Worm (Caenorhabditis elegans) whole organism, midembryonic: ENCODE measurements around the gene nhr-37.

Experiments used
- T22C8.4 ChIP-seq: fragments of 200-800 bp; sonication (Bioruptor generic); IDR thresholded peaks from 2 replicates; pipeline ENCODE4 v1.3.6; 2022; ENCODE audit warnings: missing genetic modification characterization, missing compliant biosample characterization
- cog-1 ChIP-seq: sonication (generic microtip); optimal IDR thresholded peaks from 2 replicates; lab custom pipeline; 2016; ENCODE audit warnings: missing genetic modification characterization, missing compliant biosample characterization
- flt-1 ChIP-seq: fragments of 200-800 bp; sonication (Bioruptor generic); IDR thresholded peaks from 2 replicates; pipeline ENCODE4 v1.3.6; 2022; ENCODE audit warnings: missing genetic modification characterization, missing compliant biosample characterization
- klf-2 ChIP-seq: fragments of 200-800 bp; sonication (Bioruptor generic); conservative IDR thresholded peaks from 2 replicates; pipeline ENCODE4 v1.3.6; 2022; ENCODE audit warnings: missing genetic modification reagents, missing genetic modification characterization, missing compliant biosample characterization
- tab-1 ChIP-seq: fragments of 200-800 bp; sonication (Bioruptor generic); IDR thresholded peaks from 2 replicates; pipeline ENCODE4 v1.3.6; 2022; ENCODE audit warnings: missing genetic modification characterization, missing compliant biosample characterization
- ztf-23 ChIP-seq: fragments of 200-800 bp; sonication (Bioruptor generic); IDR thresholded peaks from 2 replicates; pipeline ENCODE4 v1.3.6; 2022; ENCODE audit warnings: missing genetic modification reagents, missing genetic modification characterization, missing compliant biosample characterization

DNA sequence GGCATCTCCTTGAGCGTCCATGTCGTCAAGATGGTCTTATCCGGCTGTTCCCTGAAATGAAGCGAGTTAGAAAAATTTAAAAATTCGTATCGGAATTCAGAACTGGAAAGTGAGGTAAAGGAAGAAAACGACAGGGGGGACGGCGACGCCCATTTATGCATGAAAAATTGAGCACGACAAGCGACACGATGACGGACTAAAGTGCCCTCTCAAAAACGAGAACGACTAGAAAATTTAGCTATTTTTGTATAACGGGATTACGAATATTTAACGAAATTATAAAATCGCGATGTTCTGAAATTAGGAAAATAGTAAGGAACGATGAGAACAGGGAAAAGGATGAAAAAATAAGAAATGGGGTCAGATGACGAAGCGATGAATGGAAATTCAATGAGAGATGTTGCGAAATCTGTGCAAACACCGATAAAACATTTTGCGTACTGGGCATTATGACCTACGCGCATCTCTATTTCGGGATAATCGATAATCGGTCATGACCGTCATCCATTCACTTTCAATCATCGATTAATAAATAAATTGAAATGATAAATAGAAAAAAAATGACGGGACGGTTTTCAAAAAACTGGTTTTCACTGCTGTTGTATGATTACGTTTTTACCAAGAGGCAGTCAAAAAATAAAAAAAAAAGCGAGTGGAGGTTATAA, 34.6 kb downstream of the nhr-37 start, which contains the start of gene snb-1:
- TF ChIP-seq flt-1 (GFP tag; lab: Robert Waterston, UW) = no peak
- no peak for TF ChIP-seq cog-1 (tag; lab: Kevin White, UChicago)
- TF ChIP-seq tab-1 (GFP tag; lab: Robert Waterston, UW) = no peak
- no peak for TF ChIP-seq klf-2 (GFP tag; lab: Robert Waterston, UW)
- peak; percentile 89 for TF ChIP-seq T22C8.4 (GFP tag; lab: Robert Waterston, UW)
- no peak for TF ChIP-seq ztf-23 (GFP tag; lab: Robert Waterston, UW)
